Fruit fly (Drosophila melanogaster) whole organism, embryonic: ENCODE data around the gene CaBP1.

Source experiments
- Abd-B ChIP-seq: fragments of 200-800 bp; sonication (Bioruptor generic); optimal IDR thresholded peaks from 2 replicates; lab custom pipeline; 2018; ENCODE audit warnings: missing biosample characterization, mild to moderate bottlenecking, missing genetic modification characterization, moderate library complexity
- Ada2b ChIP-seq: fragments of 200-800 bp; sonication (Bioruptor generic); IDR thresholded peaks from 2 replicates; pipeline ENCODE4 v1.3.6; 2022; ENCODE audit warnings: missing biosample characterization, missing genetic modification characterization
- CG10321 ChIP-seq: fragments of 200-800 bp; sonication (Bioruptor generic); IDR thresholded peaks from 2 replicates; pipeline ENCODE4 v1.3.6; 2022; ENCODE audit warnings: missing biosample characterization, missing genetic modification characterization
- CG10431 ChIP-seq: fragments of 200-800 bp; sonication (Bioruptor generic); optimal IDR thresholded peaks from 3 replicates; lab custom pipeline; 2018; ENCODE audit warnings: missing biosample characterization, mild to moderate bottlenecking, missing genetic modification characterization
- CG11398 ChIP-seq: fragments of 200-800 bp; sonication (Bioruptor generic); optimal IDR thresholded peaks from 2 replicates; lab custom pipeline; 2016; ENCODE audit warnings: missing biosample characterization, missing genetic modification characterization
- CG11696 ChIP-seq: fragments of 200-800 bp; sonication (Bioruptor generic); IDR thresholded peaks from 2 replicates; pipeline ENCODE4 v1.3.6; 2022; ENCODE audit warnings: missing biosample characterization, missing genetic modification characterization
- CG14860 ChIP-seq: fragments of 200-800 bp; sonication (Bioruptor generic); IDR thresholded peaks from 3 replicates; pipeline ENCODE4 v1.3.6; 2022; ENCODE audit warnings: missing biosample characterization, missing genetic modification characterization; ENCODE audit not compliant: partially characterized antibody
- CG32767 ChIP-seq: fragments of 200-800 bp; sonication (Bioruptor generic); IDR thresholded peaks from 2 replicates; pipeline ENCODE4 v1.3.6; 2022; ENCODE audit warnings: missing biosample characterization, missing genetic modification characterization
- CG4730 ChIP-seq: fragments of 200-800 bp; sonication (Bioruptor generic); IDR thresholded peaks from 2 replicates; pipeline ENCODE4 v1.3.6; 2022; ENCODE audit warnings: missing biosample characterization, missing genetic modification characterization
- CG6765 ChIP-seq: fragments of 200-800 bp; sonication (Bioruptor generic); optimal IDR thresholded peaks from 3 replicates; lab custom pipeline; 2017; ENCODE audit warnings: missing biosample characterization, mild to moderate bottlenecking, missing genetic modification characterization
- D19B ChIP-seq: fragments of 200-800 bp; sonication (Bioruptor generic); optimal IDR thresholded peaks from 2 replicates; lab custom pipeline; 2017; ENCODE audit warnings: missing biosample characterization, mild to moderate bottlenecking, missing genetic modification characterization
- Deaf1 ChIP-seq: fragments of 200-800 bp; optimal IDR thresholded peaks from 3 replicates; lab custom pipeline; 2019; ENCODE audit warnings: missing biosample characterization, mild to moderate bottlenecking, missing genetic modification characterization, moderate library complexity
- Dll ChIP-seq: fragments of 200-800 bp; sonication (Bioruptor generic); IDR thresholded peaks from 4 replicates; pipeline ENCODE4 v1.3.6; 2022; ENCODE audit warnings: missing biosample characterization, missing genetic modification characterization; ENCODE audit not compliant: partially characterized antibody
- Ets65A ChIP-seq: fragments of 200-800 bp; sonication (Bioruptor generic); peaks from one replicate; lab custom pipeline; 2016; ENCODE audit warnings: missing biosample characterization, missing genetic modification characterization
- Hr3 ChIP-seq: fragments of 200-800 bp; sonication (Bioruptor generic); optimal IDR thresholded peaks from 3 replicates; lab custom pipeline; 2016; ENCODE audit warnings: missing biosample characterization, missing genetic modification characterization
- Kr ChIP-seq: fragments of 200-800 bp; sonication (Bioruptor generic); optimal IDR thresholded peaks from 2 replicates; lab custom pipeline; 2017; ENCODE audit warnings: missing biosample characterization, mild to moderate bottlenecking, missing genetic modification characterization
- MESR4 ChIP-seq: fragments of 200-800 bp; sonication (Bioruptor generic); optimal IDR thresholded peaks from 2 replicates; lab custom pipeline; 2018; ENCODE audit warnings: missing biosample characterization, mild to moderate bottlenecking, missing genetic modification characterization, moderate library complexity
- Med ChIP-seq: fragments of 200-800 bp; sonication (Bioruptor generic); peaks from one replicate; lab custom pipeline; 2016; ENCODE audit warnings: missing biosample characterization, missing genetic modification characterization, mild to moderate bottlenecking, inconsistent platforms, moderate library complexity
- NfI ChIP-seq: fragments of 200-800 bp; sonication (Bioruptor generic); optimal IDR thresholded peaks from 3 replicates; lab custom pipeline; 2018; ENCODE audit warnings: missing biosample characterization, mild to moderate bottlenecking, missing genetic modification characterization, moderate library complexity
- Six4 ChIP-seq: fragments of 200-800 bp; sonication (Bioruptor generic); optimal IDR thresholded peaks from 2 replicates; lab custom pipeline; 2016; ENCODE audit warnings: missing biosample characterization, missing genetic modification characterization
- Taf1 ChIP-seq: fragments of 200-800 bp; sonication (Bioruptor generic); IDR thresholded peaks from 2 replicates; pipeline ENCODE4 v1.3.6; 2022; ENCODE audit warnings: missing biosample characterization, missing genetic modification characterization
- Tbp ChIP-seq: fragments of >200 bp; optimal IDR thresholded peaks from 2 replicates; lab custom pipeline; 2018; ENCODE audit warnings: missing biosample characterization, missing genetic modification characterization
- Trl ChIP-seq, 3 experiments: fragments of >200 bp in 2 of 3; fragments of 200-800 bp in 1 of 3; sonication (Bioruptor generic) in 1 of 3; optimal IDR thresholded peaks; 2 replicates in 1 of 3; 3 replicates in 2 of 3; lab custom pipeline; 2016 to 2017; ENCODE audit warnings: missing biosample characterization in 1 of 3, missing genetic modification characterization in 1 of 3
- ab ChIP-seq: fragments of 200-800 bp; sonication (Bioruptor generic); optimal IDR thresholded peaks from 2 replicates; lab custom pipeline; 2016; ENCODE audit warnings: missing biosample characterization, missing genetic modification characterization
- abd-A ChIP-seq: fragments of 200-800 bp; sonication (Bioruptor generic); optimal IDR thresholded peaks from 3 replicates; lab custom pipeline; 2019; ENCODE audit warnings: missing biosample characterization, mild to moderate bottlenecking, missing genetic modification characterization, moderate library complexity
- ac ChIP-seq: fragments of 200-800 bp; sonication (Bioruptor generic); optimal IDR thresholded peaks from 3 replicates; lab custom pipeline; 2017; ENCODE audit warnings: missing biosample characterization, mild to moderate bottlenecking, missing genetic modification characterization
- chm ChIP-seq: fragments of 200-800 bp; sonication (Bioruptor generic); IDR thresholded peaks from 2 replicates; pipeline ENCODE4 v1.3.6; 2022; ENCODE audit warnings: missing biosample characterization, missing genetic modification characterization
- corto ChIP-seq: fragments of 200-800 bp; sonication (Bioruptor generic); optimal IDR thresholded peaks from 2 replicates; lab custom pipeline; 2016; ENCODE audit warnings: missing biosample characterization, mild to moderate bottlenecking, missing genetic modification characterization, moderate library complexity
- crol ChIP-seq: fragments of 200-800 bp; sonication (Bioruptor generic); IDR thresholded peaks from 2 replicates; pipeline ENCODE4 v1.3.6; 2022; ENCODE audit warnings: missing biosample characterization, missing genetic modification characterization
- dm ChIP-seq: fragments of 200-800 bp; sonication (Bioruptor generic); optimal IDR thresholded peaks from 3 replicates; lab custom pipeline; 2016; ENCODE audit warnings: missing biosample characterization, missing genetic modification characterization
- exex ChIP-seq: fragments of 200-800 bp; sonication (Bioruptor generic); optimal IDR thresholded peaks from 4 replicates; lab custom pipeline; 2018; ENCODE audit warnings: missing biosample characterization, mild to moderate bottlenecking, missing genetic modification characterization, moderate library complexity
- gce ChIP-seq: fragments of 200-800 bp; sonication (Bioruptor generic); IDR thresholded peaks from 3 replicates; pipeline ENCODE4 v1.3.6; 2022; ENCODE audit warnings: missing biosample characterization, missing genetic modification characterization
- grn ChIP-seq: fragments of 200-800 bp; sonication (Bioruptor generic); optimal IDR thresholded peaks from 3 replicates; lab custom pipeline; 2017; ENCODE audit warnings: missing biosample characterization, missing genetic modification characterization
- kah ChIP-seq: fragments of 200-800 bp; sonication (Bioruptor generic); optimal IDR thresholded peaks from 2 replicates; lab custom pipeline; 2018; ENCODE audit warnings: missing biosample characterization, mild to moderate bottlenecking, missing genetic modification characterization
- lab ChIP-seq: fragments of 200-800 bp; sonication (Bioruptor generic); optimal IDR thresholded peaks from 3 replicates; lab custom pipeline; 2017; ENCODE audit warnings: missing biosample characterization, missing genetic modification characterization, mild to moderate bottlenecking, moderate library complexity, missing genetic modification reagents
- lmd ChIP-seq: fragments of 200-800 bp; sonication (Bioruptor generic); IDR thresholded peaks from 2 replicates; pipeline ENCODE4 v1.3.6; 2022; ENCODE audit warnings: missing biosample characterization, missing genetic modification characterization
- mirr ChIP-seq: fragments of 200-800 bp; sonication (Bioruptor generic); optimal IDR thresholded peaks from 3 replicates; lab custom pipeline; 2018; ENCODE audit warnings: missing biosample characterization, mild to moderate bottlenecking, missing genetic modification characterization
- nom ChIP-seq: fragments of 200-800 bp; sonication (Bioruptor generic); optimal IDR thresholded peaks from 2 replicates; lab custom pipeline; 2017; ENCODE audit warnings: missing biosample characterization, missing genetic modification characterization, mild to moderate bottlenecking, moderate library complexity, missing genetic modification reagents
- oc ChIP-seq: fragments of 200-800 bp; sonication (Bioruptor generic); optimal IDR thresholded peaks from 2 replicates; lab custom pipeline; 2018; ENCODE audit warnings: missing biosample characterization, mild to moderate bottlenecking, missing genetic modification characterization, moderate library complexity
- org-1 ChIP-seq: fragments of 200-800 bp; sonication (Bioruptor generic); optimal IDR thresholded peaks from 2 replicates; lab custom pipeline; 2017; ENCODE audit warnings: missing biosample characterization, missing genetic modification characterization
- otp ChIP-seq: fragments of 200-800 bp; sonication (Bioruptor generic); IDR thresholded peaks from 3 replicates; pipeline ENCODE4, ENCODE4 v1.3.6; 2022; ENCODE audit warnings: missing biosample characterization, missing genetic modification characterization
- pan ChIP-seq, 4 experiments: fragments of >200 bp in 3 of 4; fragments of 200-800 bp in 1 of 4; sonication (Bioruptor generic) in 1 of 4; optimal IDR thresholded peaks in 3 of 4; IDR thresholded peaks in 1 of 4; 2 replicates each; pipeline versions ENCODE4 v1.3.6 to Lab custom; 2017 to 2022; ENCODE audit warnings: missing biosample characterization in 2 of 4, missing genetic modification characterization in 2 of 4, mixed read lengths in 1 of 4
- pum ChIP-seq: fragments of 200-800 bp; sonication (Bioruptor generic); optimal IDR thresholded peaks from 2 replicates; lab custom pipeline; 2016; ENCODE audit warnings: missing biosample characterization, missing genetic modification characterization
- ranshi ChIP-seq: fragments of 200-800 bp; sonication (Bioruptor generic); IDR thresholded peaks from 2 replicates; pipeline ENCODE4 v1.3.6; 2022; ENCODE audit warnings: missing biosample characterization, missing genetic modification characterization
- rib ChIP-seq: fragments of 200-800 bp; sonication (Bioruptor generic); IDR thresholded peaks from 2 replicates; pipeline ENCODE4 v1.3.6; 2022; ENCODE audit warnings: missing biosample characterization, missing genetic modification characterization
- seq ChIP-seq: fragments of 200-800 bp; sonication (Bioruptor generic); IDR thresholded peaks from 2 replicates; pipeline ENCODE4 v1.3.6; 2022; ENCODE audit warnings: missing biosample characterization, missing genetic modification characterization
- sna ChIP-seq: fragments of 200-800 bp; sonication (Bioruptor generic); IDR thresholded peaks from 2 replicates; pipeline ENCODE4 v1.3.6; 2022; ENCODE audit warnings: missing biosample characterization, missing genetic modification characterization; ENCODE audit not compliant: partially characterized antibody
- sr ChIP-seq: fragments of 200-800 bp; sonication (Bioruptor generic); IDR thresholded peaks from 3 replicates; pipeline ENCODE4 v1.3.6; 2022; ENCODE audit warnings: missing biosample characterization, missing genetic modification characterization
- unc-4 ChIP-seq: fragments of 200-800 bp; sonication (Bioruptor generic); IDR thresholded peaks from 2 replicates; pipeline ENCODE4 v1.3.6; 2022; ENCODE audit warnings: missing biosample characterization, missing genetic modification characterization; ENCODE audit not compliant: partially characterized antibody
- vvl ChIP-seq: fragments of 200-800 bp; sonication (Bioruptor generic); IDR thresholded peaks from 2 replicates; pipeline ENCODE4 v1.3.6; 2022; ENCODE audit warnings: missing biosample characterization, missing genetic modification characterization

Gene CaBP1

dm6 chr2L:16324833-16325232 is 31.7 kb downstream of the CaBP1 start (continued):
- TF ChIP-seq pum (GFP tag; lab: Kevin White, UChicago) (no peak), gce (no peak), Kr (GFP tag; lab: Kevin White, UChicago) (no peak), Deaf1 (tag; lab: Kevin White, UChicago) (peak; percentile 24), CG11398 (GFP tag; lab: Kevin White, UChicago) (no peak), D19B (GFP tag; lab: Kevin White, UChicago) (no peak), NfI (GFP tag; lab: Kevin White, UChicago) (no peak), CG32767 (GFP tag; lab: Robert Waterston, UW) (0 out of 2 replicates have a peak, but pooled peaks have one; percentile 30), Trl (optimal IDR thresholded peaks at IDR 0.05; lab: Kevin White, UChicago) (peak in 1 of 2 experiments; percentile 12), Trl (GFP tag; optimal IDR thresholded peaks at IDR 0.05; lab: Kevin White, UChicago) (no peak), Dll (GFP tag; lab: Robert Waterston, UW) (no peak), Six4 (GFP tag; lab: Kevin White, UChicago) (no peak), sr (GFP tag; lab: Robert Waterston, UW) (0 out of 3 replicates have a peak, but pooled peaks have one; percentile 8), seq (GFP tag; lab: Robert Waterston, UW) (peak; percentile 29; the same call in 1 of the 2 replicates), org-1 (GFP tag; lab: Kevin White, UChicago) (no peak), rib (GFP tag; lab: Robert Waterston, UW) (no peak), otp (GFP tag; lab: Robert Waterston, UW) (no peak), Med (GFP tag; lab: Kevin White, UChicago) (peak; percentile 46), dm (GFP tag; lab: Kevin White, UChicago) (no peak), CG4730 (GFP tag; lab: Robert Waterston, UW) (no peak), ac (GFP tag; lab: Kevin White, UChicago) (no peak), MESR4 (GFP tag; lab: Kevin White, UChicago) (no peak), Abd-B (no peak), unc-4 (GFP tag; lab: Robert Waterston, UW) (no peak), Taf1 (GFP tag; lab: Robert Waterston, UW) (no peak), vvl (GFP tag; lab: Robert Waterston, UW) (peak; percentile 24; the same call in 1 of the 2 replicates), CG11696 (0 out of 2 replicates have a peak, but pooled peaks have one; percentile 28), Ets65A (GFP tag; lab: Kevin White, UChicago) (no peak), nom (GFP tag; lab: Kevin White, UChicago) (peak; percentile 73), pan (optimal IDR thresholded peaks at IDR 0.05; lab: Kevin White, UChicago) (no peak), pan (GFP tag; optimal IDR thresholded peaks at IDR 0.05 in 1 of 2, IDR thresholded peaks at IDR 0.05 in 1 of 2) (peak in 1 of 2 experiments; percentile 74), Ada2b (GFP tag; lab: Robert Waterston, UW) (no peak), crol (GFP tag; lab: Robert Waterston, UW) (peak; percentile 93), lmd (no peak), lab (peak; percentile 23), oc (tag; lab: Kevin White, UChicago) (peak; percentile 19), exex (tag; lab: Kevin White, UChicago) (no peak), mirr (GFP tag; lab: Kevin White, UChicago) (peak; percentile 1), chm (peak; percentile 43; the same call in 1 of the 2 replicates), corto (peak; percentile 62), CG10431 (GFP tag; lab: Kevin White, UChicago) (peak; percentile 15), Tbp (GFP tag; lab: Kevin White, UChicago) (no peak), CG6765 (peak; percentile 9), kah (GFP tag; lab: Kevin White, UChicago) (peak; percentile 98), ab (GFP tag; lab: Kevin White, UChicago) (no peak), ranshi (0 out of 2 replicates have a peak, but pooled peaks have one; percentile 10), sna (GFP tag; lab: Robert Waterston, UW) (no peak), Hr3 (GFP tag; lab: Kevin White, UChicago) (no peak), CG10321 (GFP tag; lab: Robert Waterston, UW) (peak; percentile 94), abd-A (tag; lab: Kevin White, UChicago) (no peak), grn (no peak), CG14860 (GFP tag; lab: Robert Waterston, UW) (no peak)
